Worm (Caenorhabditis elegans): ENCODE measurements around the gene clc-32.

Gene clc-32

ce11 chrV:16114237-16114636 is 26.7 kb downstream of the clc-32 start, which contains the start of gene srxa-16:
Gene srxa-16 (minus strand): TSS chrV:16114337.
- TF ChIP-seq lin-39 (tag; optimal IDR thresholded peaks at IDR 0.05) (no peak), mep-1 (tag; optimal IDR thresholded peaks at IDR 0.05) (no peak), madf-9 (GFP tag; conservative IDR thresholded peaks at IDR 0.05) (no peak), Y48G9A.11 (GFP tag; IDR thresholded peaks at IDR 0.05) (no peak), mxl-3 (GFP tag; optimal IDR thresholded peaks at IDR 0.05) (no peak), fos-1 (tag; optimal IDR thresholded peaks at IDR 0.05) (no peak), gei-8 (GFP tag; optimal IDR thresholded peaks at IDR 0.05) (no peak), skn-1 (tag; optimal IDR thresholded peaks at IDR 0.05) (no peak), tag-97 (GFP tag; IDR thresholded peaks at IDR 0.05) (no peak), madf-5 (GFP tag; IDR thresholded peaks at IDR 0.05) (no peak), nhr-28 (tag; optimal IDR thresholded peaks at IDR 0.05) (no peak), nhr-42 (GFP tag; IDR thresholded peaks at IDR 0.05) (no peak), mxl-2 (GFP tag; conservative IDR thresholded peaks at IDR 0.05) (no peak)

- TF ChIP-seq snpc-4 (tag; optimal IDR thresholded peaks at IDR 0.05) (no peak), ceh-62 (tag; optimal IDR thresholded peaks at IDR 0.05) (no peak), ceh-82 (tag; optimal IDR thresholded peaks at IDR 0.05) (no peak), dve-1 (tag; optimal IDR thresholded peaks at IDR 0.05; ENCODE audit: insufficient read depth) (no peak), rbr-2 (tag; optimal IDR thresholded peaks at IDR 0.05) (no peak), zfp-3 (GFP tag; conservative IDR thresholded peaks at IDR 0.05) (no peak)
Measured at ce11 chrV:16103594-16103993, 37.4 kb downstream of the clc-32 start, which contains the start of gene argk-1. Gene argk-1 (plus strand): TSS chrV:16103894.

ce11 chrV:16100103-16100730 is 40.8 kb downstream of the clc-32 start, which contains the start of gene cth-1:
Gene cth-1 (plus strand): TSS chrV:16100680.
- peak; percentile 97 for TF ChIP-seq nhr-28 (tag; optimal IDR thresholded peaks at IDR 0.05)
- no peak for TF ChIP-seq nhr-237 (tag; optimal IDR thresholded peaks at IDR 0.05)
- no peak for TF ChIP-seq lir-3 (tag; optimal IDR thresholded peaks at IDR 0.05)
- TF ChIP-seq lin-29 (GFP tag; IDR thresholded peaks at IDR 0.05) = no peak
- no peak for TF ChIP-seq mep-1 (tag; optimal IDR thresholded peaks at IDR 0.05)
- TF ChIP-seq vab-7 (GFP tag; IDR thresholded peaks at IDR 0.05) = no peak
- no peak for TF ChIP-seq ceh-44 (GFP tag; IDR thresholded peaks at IDR 0.05)
- no peak for TF ChIP-seq T20F7.1 (GFP tag; optimal IDR thresholded peaks at IDR 0.05)
- no peak for TF ChIP-seq Y75B8A.6 (GFP tag; IDR thresholded peaks at IDR 0.05)
- TF ChIP-seq snpc-4 (tag; optimal IDR thresholded peaks at IDR 0.05) = no peak
- no peak for TF ChIP-seq tag-97 (GFP tag; IDR thresholded peaks at IDR 0.05)
- TF ChIP-seq R02D3.7 (tag; optimal IDR thresholded peaks at IDR 0.05) = no peak
- TF ChIP-seq mdl-1 (tag; optimal IDR thresholded peaks at IDR 0.05) = no peak
- peak; percentile 27 for TF ChIP-seq hlh-11 (tag; optimal IDR thresholded peaks at IDR 0.05)
- TF ChIP-seq duxl-1 (tag; optimal IDR thresholded peaks at IDR 0.05; ENCODE audit: poor library complexity) = no peak
- TF ChIP-seq pha-4 (GFP tag; IDR thresholded peaks at IDR 0.05) = no peak
- no peak for TF ChIP-seq pha-4 (tag; optimal IDR thresholded peaks at IDR 0.05)
- TF ChIP-seq ceh-62 (tag; optimal IDR thresholded peaks at IDR 0.05) = no peak
- no peak for TF ChIP-seq ceh-20 (GFP tag; IDR thresholded peaks at IDR 0.05)
- no peak for TF ChIP-seq daf-12 (tag; optimal IDR thresholded peaks at IDR 0.05)
- TF ChIP-seq ctbp-1 (GFP tag; IDR thresholded peaks at IDR 0.05) = no peak
- no peak for TF ChIP-seq daf-19 (GFP tag; conservative IDR thresholded peaks at IDR 0.05)
- no peak for TF ChIP-seq egl-43 (GFP tag; IDR thresholded peaks at IDR 0.05)
- TF ChIP-seq F10B5.3 (tag; optimal IDR thresholded peaks at IDR 0.05) = no peak
- TF ChIP-seq nhr-42 (GFP tag; IDR thresholded peaks at IDR 0.05) = no peak
- TF ChIP-seq ztf-11 (tag; optimal IDR thresholded peaks at IDR 0.05) = no peak
- no peak for TF ChIP-seq daf-8 (GFP tag; IDR thresholded peaks at IDR 0.05)
- TF ChIP-seq mxl-3 (GFP tag; optimal IDR thresholded peaks at IDR 0.05) = no peak
- TF ChIP-seq dve-1 (tag; optimal IDR thresholded peaks at IDR 0.05; ENCODE audit: insufficient read depth) = peak; percentile 66
- no peak for TF ChIP-seq hif-1 (tag; optimal IDR thresholded peaks at IDR 0.05)
- no peak for TF ChIP-seq zag-1 (tag; optimal IDR thresholded peaks at IDR 0.05)
- no peak for TF ChIP-seq daf-16 (GFP tag; optimal IDR thresholded peaks at IDR 0.05)
- peak; percentile 50 for TF ChIP-seq daf-16 (tag; optimal IDR thresholded peaks at IDR 0.05)
- TF ChIP-seq zip-2 (tag; optimal IDR thresholded peaks at IDR 0.05) = no peak
- no peak for TF ChIP-seq jun-1 (tag; optimal IDR thresholded peaks at IDR 0.05)
- TF ChIP-seq Y5F2A.4 (GFP tag; optimal IDR thresholded peaks at IDR 0.05) = no peak
- TF ChIP-seq nhr-10 (tag; optimal IDR thresholded peaks at IDR 0.05) = no peak
